Fruit fly (Drosophila melanogaster): ENCODE measurements around the gene Kul.
A peak's percentile ranks its signal among the peaks of the same experiment; 100 is the strongest.

- TF ChIP-seq Dip2 (GFP tag; IDR thresholded peaks at IDR 0.05) (no peak), CG11723 (GFP tag; optimal IDR thresholded peaks at IDR 0.05) (no peak), CG17912 (GFP tag; optimal IDR thresholded peaks at IDR 0.05) (no peak), sob (GFP tag; IDR thresholded peaks at IDR 0.05) (no peak), CG16863 (GFP tag; optimal IDR thresholded peaks at IDR 0.05) (no peak), CG2678 (tag; optimal IDR thresholded peaks at IDR 0.05) (peak; percentile 13), ems (GFP tag; optimal IDR thresholded peaks at IDR 0.05) (no peak), wek (GFP tag; optimal IDR thresholded peaks at IDR 0.05) (no peak), Oli (tag; optimal IDR thresholded peaks at IDR 0.05) (peak; percentile 28), Fer1 (GFP tag; optimal IDR thresholded peaks at IDR 0.05) (no peak), CG6791 (GFP tag; IDR thresholded peaks at IDR 0.05; ENCODE audit: partially characterized antibody) (no peak), Stat92E (GFP tag; optimal IDR thresholded peaks at IDR 0.05) (no peak), D19A (tag; optimal IDR thresholded peaks at IDR 0.05) (no peak)
Observed at dm6 chr3R:29717519-29717918, 8.1 kb upstream of the Kul start.

Measured in whole organism, embryonic.